Worm (Caenorhabditis elegans) whole organism, L3 larva: Measurements from ENCODE around the gene glb-12.

Source experiments
- aly-2 ChIP-seq: fragments of 150-350 bp; optimal IDR thresholded peaks from 2 replicates; lab custom pipeline; 2014; ENCODE audit warnings: missing biosample characterization, missing genetic modification characterization
- ama-1 ChIP-seq: fragments of 150-350 bp; optimal IDR thresholded peaks from 2 replicates; lab custom pipeline; 2018
- egl-27 ChIP-seq: sonication (generic microtip); optimal IDR thresholded peaks from 4 replicates; lab custom pipeline; 2017; ENCODE audit warnings: missing biosample characterization, missing genetic modification reagents, missing genetic modification characterization
- egl-5 ChIP-seq: fragments of 150-350 bp; optimal IDR thresholded peaks from 2 replicates; lab custom pipeline; 2017; ENCODE audit warnings: missing biosample characterization, missing genetic modification reagents, missing genetic modification characterization, inconsistent platforms
- lin-15B ChIP-seq: fragments of 150-350 bp; optimal IDR thresholded peaks from 2 replicates; lab custom pipeline; 2014; ENCODE audit warnings: missing biosample characterization, missing genetic modification characterization
- nhr-12 ChIP-seq: fragments of 150-350 bp; optimal IDR thresholded peaks from 2 replicates; lab custom pipeline; 2014; ENCODE audit warnings: missing biosample characterization, missing genetic modification characterization
- nhr-237 ChIP-seq: fragments of 150-350 bp; optimal IDR thresholded peaks from 2 replicates; lab custom pipeline; 2014; ENCODE audit warnings: missing biosample characterization, missing genetic modification characterization
- snpc-4 ChIP-seq: fragments of 150-350 bp; optimal IDR thresholded peaks from 2 replicates; lab custom pipeline; 2014; ENCODE audit warnings: missing biosample characterization, missing genetic modification characterization
- tbx-2 ChIP-seq: sonication (generic microtip); optimal IDR thresholded peaks from 2 replicates; lab custom pipeline; 2016; ENCODE audit warnings: mild to moderate bottlenecking, missing genetic modification characterization, missing compliant biosample characterization
- unc-62 ChIP-seq: fragments of 150-350 bp; sonication (generic microtip); optimal IDR thresholded peaks from 4 replicates; lab custom pipeline; 2014; ENCODE audit warnings: missing biosample characterization, missing genetic modification reagents, missing genetic modification characterization

DNA sequence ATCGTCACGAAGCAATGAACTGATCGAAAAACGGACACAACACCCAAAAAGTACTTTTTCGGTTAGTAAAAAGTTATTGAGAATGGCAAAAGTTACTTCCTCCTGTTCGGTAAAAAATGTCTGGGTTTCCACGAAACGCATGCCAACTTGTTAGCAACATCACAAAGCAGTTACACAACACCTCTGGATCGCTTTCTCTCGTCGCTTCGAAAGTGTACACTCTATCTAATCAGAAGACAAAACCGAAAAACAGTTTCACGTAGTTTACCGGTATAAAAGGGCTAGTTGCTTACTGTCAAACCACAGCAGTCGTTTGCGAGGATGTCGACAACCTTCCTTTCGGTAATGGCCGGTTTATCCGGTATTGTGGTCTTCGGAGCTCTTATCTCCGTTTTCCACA lies 24.6 kb downstream of the glb-12 start, which contains the start of gene col-80:
- TF ChIP-seq nhr-12 (tag; lab: Kevin White, UChicago), result no peak
- TF ChIP-seq ama-1 (lab: Kevin White, UChicago), result no peak
- TF ChIP-seq egl-5 (tag; lab: Kevin White, UChicago), result no peak
- no peak for TF ChIP-seq nhr-237 (tag; lab: Kevin White, UChicago)
- no peak for TF ChIP-seq snpc-4
- TF ChIP-seq lin-15B (tag; lab: Kevin White, UChicago), result no peak
- no peak for TF ChIP-seq unc-62 (GFP tag; lab: Kevin White, UChicago)
- TF ChIP-seq aly-2 (tag; lab: Kevin White, UChicago), result no peak
- no peak for TF ChIP-seq egl-27 (tag; lab: Kevin White, UChicago)
- no peak for TF ChIP-seq tbx-2
